Fruit fly (Drosophila melanogaster) Kc167 (cell line): ENCODE data around the gene SCaMC.

Experiments used
- h ChIP-seq: fragments of >200 bp; optimal IDR thresholded peaks from 3 replicates; lab custom pipeline; 2018; ENCODE audit warnings: missing external identifiers
- insv ChIP-seq: fragments of >200 bp; optimal IDR thresholded peaks from 3 replicates; lab custom pipeline; 2018; ENCODE audit warnings: missing external identifiers
- ttk ChIP-seq: sonication (Bioruptor generic); optimal IDR thresholded peaks from 2 replicates; lab custom pipeline; 2017; ENCODE audit warnings: missing external identifiers

DNA sequence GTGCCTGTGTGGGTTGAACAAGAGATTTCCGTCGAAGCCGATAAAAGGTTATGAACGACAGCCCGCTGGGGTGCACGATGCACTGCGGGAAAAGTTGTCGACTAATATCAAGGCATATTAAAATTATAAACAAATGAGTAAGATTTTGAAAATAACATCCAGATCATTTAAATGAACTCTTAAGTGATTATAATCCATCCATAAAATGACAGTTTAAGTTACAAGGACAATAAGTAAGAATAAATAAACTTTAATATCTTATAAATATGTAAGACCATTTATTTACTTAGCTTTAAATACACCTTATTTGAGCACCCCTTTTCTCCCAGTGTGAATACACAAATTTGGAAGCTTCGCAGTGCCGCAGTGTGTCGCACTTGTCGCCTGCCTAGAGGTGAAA is 29.4 kb upstream of the SCaMC start:
- no peak for TF ChIP-seq insv
- TF ChIP-seq ttk: no peak
- TF ChIP-seq h (lab: Kevin White, UChicago): no peak
